Worm (Caenorhabditis elegans) whole organism, mixed stage, embryonic: ENCODE measurements around the gene C35D10.10.

ENCODE experiments used
- M03D4.4 ChIP-seq: sonication (generic microtip); optimal IDR thresholded peaks from 2 replicates; lab custom pipeline; 2017; ENCODE audit warnings: mild to moderate bottlenecking, missing genetic modification characterization, missing compliant biosample characterization
- bed-3 ChIP-seq: fragments of 200-800 bp; sonication (Bioruptor generic); optimal IDR thresholded peaks from 3 replicates; lab custom pipeline; 2018; ENCODE audit warnings: mild to moderate bottlenecking, missing genetic modification characterization, moderate library complexity, missing compliant biosample characterization
- blmp-1 ChIP-seq: fragments of 150-350 bp; optimal IDR thresholded peaks from 2 replicates; lab custom pipeline; 2014; ENCODE audit warnings: missing biosample characterization, missing genetic modification characterization
- ceh-39 ChIP-seq: fragments of 150-350 bp; optimal IDR thresholded peaks from 2 replicates; lab custom pipeline; 2014; ENCODE audit warnings: missing biosample characterization, missing genetic modification characterization
- ceh-43 ChIP-seq: fragments of 200-800 bp; sonication (Bioruptor generic); optimal IDR thresholded peaks from 2 replicates; lab custom pipeline; 2018; ENCODE audit warnings: mild to moderate bottlenecking, missing genetic modification characterization, moderate library complexity, missing compliant biosample characterization
- ceh-83 ChIP-seq: fragments of 200-800 bp; sonication (Bioruptor generic); optimal IDR thresholded peaks from 2 replicates; lab custom pipeline; 2018; ENCODE audit warnings: mild to moderate bottlenecking, missing genetic modification characterization, missing compliant biosample characterization
- ces-1 ChIP-seq: fragments of 150-350 bp; optimal IDR thresholded peaks from 2 replicates; lab custom pipeline; 2014; ENCODE audit warnings: missing biosample characterization, missing genetic modification reagents, missing genetic modification characterization
- cnd-1 ChIP-seq: fragments of 200-800 bp; sonication (Bioruptor generic); optimal IDR thresholded peaks from 2 replicates; lab custom pipeline; 2018; ENCODE audit warnings: mild to moderate bottlenecking, missing genetic modification characterization, missing compliant biosample characterization
- drap-1 ChIP-seq: fragments of 200-800 bp; sonication (Bioruptor generic); optimal IDR thresholded peaks from 3 replicates; lab custom pipeline; 2018; ENCODE audit warnings: mild to moderate bottlenecking, missing genetic modification characterization, missing compliant biosample characterization
- elt-1 ChIP-seq: sonication (generic microtip); optimal IDR thresholded peaks from 2 replicates; lab custom pipeline; 2017; ENCODE audit warnings: missing genetic modification characterization, mild to moderate bottlenecking, missing compliant biosample characterization, antibody characterized with exemption, moderate library complexity, borderline replicate concordance; ENCODE audit not compliant: insufficient read depth
- elt-3 ChIP-seq: fragments of 150-350 bp; optimal IDR thresholded peaks from 2 replicates; lab custom pipeline; 2014; ENCODE audit warnings: missing biosample characterization, missing genetic modification characterization
- flh-1 ChIP-seq: fragments of 200-800 bp; sonication (Bioruptor generic); optimal IDR thresholded peaks from 2 replicates; lab custom pipeline; 2018; ENCODE audit warnings: mild to moderate bottlenecking, missing genetic modification characterization, moderate library complexity, missing compliant biosample characterization
- ham-2 ChIP-seq: fragments of 200-800 bp; sonication (Bioruptor generic); optimal IDR thresholded peaks from 2 replicates; lab custom pipeline; 2018; ENCODE audit warnings: mild to moderate bottlenecking, missing genetic modification characterization, missing compliant biosample characterization
- hlh-1 ChIP-seq: fragments of 150-350 bp; optimal IDR thresholded peaks from 2 replicates; lab custom pipeline; 2014; ENCODE audit warnings: missing biosample characterization, missing genetic modification reagents, missing genetic modification characterization
- lin-13 ChIP-seq: fragments of 150-350 bp; optimal IDR thresholded peaks from 2 replicates; lab custom pipeline; 2014; ENCODE audit warnings: missing biosample characterization, missing genetic modification characterization
- lin-32 ChIP-seq: fragments of 200-800 bp; sonication (Bioruptor generic); optimal IDR thresholded peaks from 2 replicates; lab custom pipeline; 2018; ENCODE audit warnings: mild to moderate bottlenecking, missing genetic modification characterization, missing compliant biosample characterization
- lsy-2 ChIP-seq: fragments of 150-350 bp; optimal IDR thresholded peaks from 2 replicates; lab custom pipeline; 2014; ENCODE audit warnings: missing biosample characterization, missing genetic modification characterization
- mab-5 ChIP-seq: fragments of 150-350 bp; optimal IDR thresholded peaks from 2 replicates; lab custom pipeline; 2014; ENCODE audit warnings: missing biosample characterization, missing genetic modification characterization
- mep-1 ChIP-seq: fragments of 150-350 bp; optimal IDR thresholded peaks from 2 replicates; lab custom pipeline; 2017; ENCODE audit warnings: missing biosample characterization, missing genetic modification reagents, missing genetic modification characterization, inconsistent platforms
- mls-2 ChIP-seq: sonication (generic microtip); optimal IDR thresholded peaks from 2 replicates; lab custom pipeline; 2016; ENCODE audit warnings: mild to moderate bottlenecking, missing genetic modification characterization, moderate library complexity, missing compliant biosample characterization
- nhr-12 ChIP-seq: fragments of 150-350 bp; optimal IDR thresholded peaks from 2 replicates; lab custom pipeline; 2014; ENCODE audit warnings: missing biosample characterization, missing genetic modification characterization
- nhr-2 ChIP-seq: fragments of 150-350 bp; optimal IDR thresholded peaks from 2 replicates; lab custom pipeline; 2014; ENCODE audit warnings: missing biosample characterization, missing genetic modification characterization
- nhr-237 ChIP-seq: fragments of 150-350 bp; optimal IDR thresholded peaks from 2 replicates; lab custom pipeline; 2014; ENCODE audit warnings: missing biosample characterization, missing genetic modification characterization
- nhr-28 ChIP-seq: fragments of 150-350 bp; optimal IDR thresholded peaks from 2 replicates; lab custom pipeline; 2014; ENCODE audit warnings: missing biosample characterization, missing genetic modification characterization
- nhr-76 ChIP-seq: sonication (generic microtip); optimal IDR thresholded peaks from 2 replicates; lab custom pipeline; 2017; ENCODE audit warnings: missing biosample characterization, missing genetic modification characterization
- pha-4 ChIP-seq: fragments of 150-350 bp; optimal IDR thresholded peaks from 2 replicates; lab custom pipeline; 2018; ENCODE audit warnings: missing biosample characterization, missing genetic modification reagents, missing genetic modification characterization
- sem-2 ChIP-seq: fragments of 200-800 bp; sonication (Bioruptor generic); optimal IDR thresholded peaks from 2 replicates; lab custom pipeline; 2018; ENCODE audit warnings: mild to moderate bottlenecking, missing genetic modification characterization, missing compliant biosample characterization
- snpc-4 ChIP-seq: fragments of 150-350 bp; optimal IDR thresholded peaks from 2 replicates; lab custom pipeline; 2014; ENCODE audit warnings: missing biosample characterization, missing genetic modification characterization
- sptf-1 ChIP-seq: sonication (generic microtip); optimal IDR thresholded peaks from 2 replicates; lab custom pipeline; 2017; ENCODE audit warnings: mild to moderate bottlenecking, missing genetic modification characterization, moderate library complexity, missing compliant biosample characterization
- tbx-8 ChIP-seq: fragments of 200-800 bp; sonication (Bioruptor generic); optimal IDR thresholded peaks from 2 replicates; lab custom pipeline; 2018; ENCODE audit warnings: mild to moderate bottlenecking, missing genetic modification characterization, moderate library complexity, missing compliant biosample characterization
- unc-120 ChIP-seq: sonication (generic microtip); optimal IDR thresholded peaks from 2 replicates; lab custom pipeline; 2017; ENCODE audit warnings: missing genetic modification characterization, missing compliant biosample characterization; ENCODE audit not compliant: poor library complexity, severe bottlenecking
- unc-39 ChIP-seq: fragments of 150-350 bp; optimal IDR thresholded peaks from 2 replicates; lab custom pipeline; 2014; ENCODE audit warnings: missing biosample characterization, missing genetic modification characterization
- unc-62 ChIP-seq: fragments of 150-350 bp; optimal IDR thresholded peaks from 2 replicates; lab custom pipeline; 2014; ENCODE audit warnings: missing biosample characterization, missing genetic modification reagents, missing genetic modification characterization
- zip-8 ChIP-seq: fragments of 150-350 bp; optimal IDR thresholded peaks from 2 replicates; lab custom pipeline; 2014; ENCODE audit warnings: missing biosample characterization, missing genetic modification characterization
- ztf-11 ChIP-seq: fragments of 150-350 bp; optimal IDR thresholded peaks from 2 replicates; lab custom pipeline; 2014; ENCODE audit warnings: missing biosample characterization, missing genetic modification characterization

The C35D10.10 gene

DNA sequence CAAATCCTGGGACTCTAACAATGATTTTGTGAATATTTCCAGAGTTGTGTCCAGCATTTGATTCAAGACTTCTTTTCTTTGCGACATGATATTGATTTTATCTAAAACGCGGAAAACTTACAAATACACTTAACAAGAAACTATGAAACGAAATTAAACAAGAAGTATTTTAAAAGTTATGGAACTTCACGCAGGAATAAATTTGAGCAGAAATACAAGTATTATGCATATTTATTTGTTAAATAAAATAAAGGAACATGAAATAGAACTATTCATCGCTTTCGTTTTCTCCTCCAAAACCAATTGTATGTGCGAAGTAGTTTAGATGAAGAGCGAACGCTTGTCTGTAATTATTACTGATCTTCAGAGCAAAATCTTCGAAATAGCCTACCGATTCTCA is 42.2 kb upstream of the C35D10.10 start, which contains the start of gene kbp-2:
kbp-2 (minus strand) TSS at position 101 of the 400 bp plus-strand sequence.
- no peak for TF ChIP-seq mab-5
- no peak for TF ChIP-seq ceh-39 (tag; lab: Kevin White, UChicago)
- no peak for TF ChIP-seq nhr-76 (tag; lab: Kevin White, UChicago)
- TF ChIP-seq drap-1, result no peak
- no peak for TF ChIP-seq nhr-2 (tag; lab: Kevin White, UChicago)
- no peak for TF ChIP-seq lsy-2 (tag; lab: Kevin White, UChicago)
- TF ChIP-seq lin-32 (GFP tag; lab: Kevin White, UChicago), result no peak
- no peak for TF ChIP-seq unc-120 (tag; lab: Kevin White, UChicago)

DNA sequence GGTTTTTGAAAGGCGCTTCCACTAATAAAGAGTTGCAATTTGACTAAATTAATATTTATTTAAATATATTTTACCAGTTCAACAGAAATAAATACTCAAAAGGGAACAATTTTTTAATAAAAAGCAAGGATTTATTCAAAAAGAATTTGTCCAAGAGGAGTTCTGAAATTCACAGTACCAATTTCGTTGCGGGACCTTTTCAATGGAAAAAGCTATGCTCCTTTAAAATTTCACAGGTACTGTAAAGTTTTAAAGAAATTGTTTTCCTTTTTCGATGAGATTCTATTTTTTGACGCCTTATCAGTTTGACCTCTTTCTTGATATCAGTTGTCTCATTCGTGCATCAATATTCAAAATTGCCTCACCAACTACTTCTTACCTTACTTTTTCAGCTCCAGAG is 38.7 kb upstream of the C35D10.10 start, which contains the start of gene tag-340:
tag-340 (plus strand) TSS at position 249 of the 400 bp plus-strand sequence.
- TF ChIP-seq sem-2 (GFP tag; lab: Kevin White, UChicago), result no peak
- TF ChIP-seq mls-2 (tag; lab: Kevin White, UChicago), result no peak
- no peak for TF ChIP-seq flh-1 (GFP tag; lab: Kevin White, UChicago)
- no peak for TF ChIP-seq sptf-1 (tag; lab: Kevin White, UChicago)
- TF ChIP-seq mab-5, result no peak
- no peak for TF ChIP-seq nhr-28 (tag; lab: Kevin White, UChicago)
- no peak for TF ChIP-seq zip-8 (tag; lab: Kevin White, UChicago)
- TF ChIP-seq lin-32 (GFP tag; lab: Kevin White, UChicago), result no peak
- no peak for TF ChIP-seq tbx-8 (GFP tag; lab: Kevin White, UChicago)
- TF ChIP-seq nhr-12, result no peak
- no peak for TF ChIP-seq ham-2
- no peak for TF ChIP-seq unc-62 (GFP tag; lab: Kevin White, UChicago)
- no peak for TF ChIP-seq snpc-4 (tag; lab: Kevin White, UChicago)
- no peak for TF ChIP-seq lsy-2 (tag; lab: Kevin White, UChicago)
- no peak for TF ChIP-seq elt-3 (tag; lab: Kevin White, UChicago)
- no peak for TF ChIP-seq unc-120 (tag; lab: Kevin White, UChicago)
- TF ChIP-seq blmp-1 (tag; lab: Kevin White, UChicago), result no peak
- no peak for TF ChIP-seq ceh-43 (GFP tag; lab: Kevin White, UChicago)
- TF ChIP-seq drap-1, result no peak
- no peak for TF ChIP-seq M03D4.4 (tag; lab: Kevin White, UChicago)
- TF ChIP-seq, all 35 proteins: peak for 0

DNA sequence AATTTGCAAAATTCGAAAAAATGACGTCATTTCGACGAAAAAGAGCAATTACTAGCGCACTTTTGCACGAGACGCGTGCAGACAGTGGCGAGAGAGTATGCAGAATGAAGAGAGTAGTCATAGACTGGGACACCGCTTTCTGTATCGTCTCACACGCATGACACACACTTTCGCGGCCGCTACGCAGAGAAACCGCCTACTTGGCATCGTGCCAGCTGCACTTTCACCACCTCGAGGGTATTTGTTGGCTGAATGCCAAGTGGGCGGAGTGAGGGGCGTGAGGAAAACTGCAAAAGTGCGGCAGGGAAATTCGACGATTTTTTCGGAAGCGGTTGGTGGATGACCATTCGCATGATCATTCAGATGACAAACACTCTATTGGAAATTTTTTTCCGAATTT is 38.1 kb upstream of the C35D10.10 start:
- TF ChIP-seq mep-1 (tag; lab: Kevin White, UChicago), result peak; percentile 96
- peak; percentile 86 for TF ChIP-seq M03D4.4 (tag; lab: Kevin White, UChicago)
- TF ChIP-seq lin-32 (GFP tag; lab: Kevin White, UChicago), result peak; percentile 30
- TF ChIP-seq lsy-2 (tag; lab: Kevin White, UChicago), result peak; percentile 88
- TF ChIP-seq ceh-43 (GFP tag; lab: Kevin White, UChicago), result peak; percentile 52
- peak; percentile 50 for TF ChIP-seq nhr-2 (tag; lab: Kevin White, UChicago)
- TF ChIP-seq ceh-39 (tag; lab: Kevin White, UChicago), result peak; percentile 85
- no peak for TF ChIP-seq sem-2 (GFP tag; lab: Kevin White, UChicago)
- TF ChIP-seq elt-3 (tag; lab: Kevin White, UChicago), result peak; percentile 69
- TF ChIP-seq snpc-4 (tag; lab: Kevin White, UChicago), result no peak
- TF ChIP-seq ztf-11 (tag; lab: Kevin White, UChicago), result peak; percentile 91
- no peak for TF ChIP-seq flh-1 (GFP tag; lab: Kevin White, UChicago)
- TF ChIP-seq drap-1, result peak; percentile 84
- TF ChIP-seq zip-8 (tag; lab: Kevin White, UChicago), result peak; percentile 42
- TF ChIP-seq nhr-12, result peak; percentile 72
- peak; percentile 41 for TF ChIP-seq tbx-8 (GFP tag; lab: Kevin White, UChicago)
- TF ChIP-seq nhr-28 (tag; lab: Kevin White, UChicago), result no peak
- no peak for TF ChIP-seq bed-3 (GFP tag; lab: Kevin White, UChicago)
- peak; percentile 84 for TF ChIP-seq ces-1 (GFP tag; lab: Kevin White, UChicago)
- TF ChIP-seq pha-4 (tag; lab: Kevin White, UChicago), result peak; percentile 98
- TF ChIP-seq nhr-76 (tag; lab: Kevin White, UChicago), result peak; percentile 29
- TF ChIP-seq ham-2, result peak; percentile 92
- peak; percentile 91 for TF ChIP-seq lin-13
- TF ChIP-seq mab-5, result peak; percentile 61
- no peak for TF ChIP-seq ceh-83 (GFP tag; lab: Kevin White, UChicago)
- TF ChIP-seq blmp-1 (tag; lab: Kevin White, UChicago), result peak; percentile 89
- TF ChIP-seq mls-2 (tag; lab: Kevin White, UChicago), result peak; percentile 83
- peak; percentile 88 for TF ChIP-seq sptf-1 (tag; lab: Kevin White, UChicago)
- peak; percentile 84 for TF ChIP-seq hlh-1 (tag; lab: Kevin White, UChicago)
- TF ChIP-seq elt-1 (tag; lab: Kevin White, UChicago), result no peak
- peak; percentile 89 for TF ChIP-seq unc-120 (tag; lab: Kevin White, UChicago)
- peak; percentile 47 for TF ChIP-seq unc-39 (tag; lab: Kevin White, UChicago)
- peak; percentile 86 for TF ChIP-seq cnd-1 (tag; lab: Kevin White, UChicago)
- peak; percentile 97 for TF ChIP-seq nhr-237 (tag; lab: Kevin White, UChicago)
- TF ChIP-seq unc-62 (GFP tag; lab: Kevin White, UChicago), result peak; percentile 95
